Fruit fly (Drosophila melanogaster): ENCODE data around the gene OXA1L.

OXA1L gene

dm6 chr3L:10855419-10856213 is 30.7 kb downstream of the OXA1L start (continued):
- TF ChIP-seq seq (GFP tag; IDR thresholded peaks at IDR 0.05) (peak; percentile 76), Hr51 (GFP tag; optimal IDR thresholded peaks at IDR 0.05) (peak; percentile 14 to 91), Sox102F (GFP tag; optimal IDR thresholded peaks at IDR 0.05) (peak; percentile 87), Camta (GFP tag; optimal IDR thresholded peaks at IDR 0.05) (no peak), inv (GFP tag; IDR thresholded peaks at IDR 0.05; ENCODE audit: partially characterized antibody) (no peak), CG1792 (GFP tag; optimal IDR thresholded peaks at IDR 0.05) (no peak), sqz (GFP tag; optimal IDR thresholded peaks at IDR 0.05) (peak; percentile 73), CG10979 (tag; optimal IDR thresholded peaks at IDR 0.05) (peak; percentile 92), CG43689 (GFP tag; IDR thresholded peaks at IDR 0.05) (peak; percentile 64; the same call in 1 of the 2 replicates), chn (GFP tag; optimal IDR thresholded peaks at IDR 0.05) (no peak), HmgD (GFP tag; optimal IDR thresholded peaks at IDR 0.05) (no peak), fd102C (GFP tag; optimal IDR thresholded peaks at IDR 0.05) (peak; percentile 56), Awh (GFP tag; IDR thresholded peaks at IDR 0.05) (peak; percentile 79), D (optimal IDR thresholded peaks at IDR 0.05) (peak; percentile 46), D (GFP tag; optimal IDR thresholded peaks at IDR 0.05) (peak; percentile 94), CG8478 (optimal IDR thresholded peaks at IDR 0.05) (peak; percentile 56), shn (GFP tag; optimal IDR thresholded peaks at IDR 0.05) (no peak), CG1603 (tag; optimal IDR thresholded peaks at IDR 0.05) (peak; percentile 51), Doc2 (GFP tag; IDR thresholded peaks at IDR 0.05) (no peak), Dbx (GFP tag; IDR thresholded peaks at IDR 0.05) (peak; percentile 81), CG10462 (GFP tag; optimal IDR thresholded peaks at IDR 0.05) (peak; percentile 65), CG34224 (GFP tag; IDR thresholded peaks at IDR 0.05; ENCODE audit: partially characterized antibody) (no peak), CG8290 (GFP tag; optimal IDR thresholded peaks at IDR 0.05) (peak; percentile 59), CG8290 (tag; optimal IDR thresholded peaks at IDR 0.05) (peak; percentile 13 to 27), CkIIα-i1 (GFP tag; IDR thresholded peaks at IDR 0.05) (no peak), BtbVII (GFP tag; optimal IDR thresholded peaks at IDR 0.05) (peak; percentile 91), CG8281 (tag; optimal IDR thresholded peaks at IDR 0.05) (peak; percentile 71), vfl (GFP tag; optimal IDR thresholded peaks at IDR 0.05) (no peak), CG16779 (GFP tag; IDR thresholded peaks at IDR 0.05) (no peak), CG7745 (tag; optimal IDR thresholded peaks at IDR 0.05) (no peak), tap (tag; optimal IDR thresholded peaks at IDR 0.05) (peak; percentile 86), Hmr (GFP tag; optimal IDR thresholded peaks at IDR 0.05) (peak; percentile 91), CG10565 (GFP tag; optimal IDR thresholded peaks at IDR 0.05) (peak; percentile 31), Antp (GFP tag; optimal IDR thresholded peaks at IDR 0.05) (peak; percentile 7), CTCF (GFP tag; optimal IDR thresholded peaks at IDR 0.05) (peak; percentile 45), gro (GFP tag; optimal IDR thresholded peaks at IDR 0.05) (no peak), CG15696 (tag; optimal IDR thresholded peaks at IDR 0.05) (peak; percentile 97), vnd (GFP tag; IDR thresholded peaks at IDR 0.05; ENCODE audit: partially characterized antibody) (no peak), CG7357 (GFP tag; IDR thresholded peaks at IDR 0.05) (peak; percentile 79), tll (GFP tag; optimal IDR thresholded peaks at IDR 0.05) (no peak), row (GFP tag; IDR thresholded peaks at IDR 0.05) (peak; percentile 94), Fer3 (tag; optimal IDR thresholded peaks at IDR 0.05) (peak; percentile 78), jing (GFP tag; optimal IDR thresholded peaks at IDR 0.05) (peak; percentile 64), CG14441 (GFP tag; IDR thresholded peaks at IDR 0.05) (peak; percentile 76), HHEX (GFP tag; optimal IDR thresholded peaks at IDR 0.05) (peak; percentile 86), bbx (GFP tag; IDR thresholded peaks at IDR 0.05; ENCODE audit: partially characterized antibody) (no peak), Fer1 (GFP tag; optimal IDR thresholded peaks at IDR 0.05) (peak; percentile 89), mam (GFP tag; optimal IDR thresholded peaks at IDR 0.05) (peak; percentile 35), bsh (GFP tag; optimal IDR thresholded peaks at IDR 0.05) (peak; percentile 80 to 88), Dek (tag; optimal IDR thresholded peaks at IDR 0.05) (peak; percentile 83)
